Worm (Caenorhabditis elegans): ENCODE results near the gene ZK1290.5.

- TF ChIP-seq zag-1 (tag; optimal IDR thresholded peaks at IDR 0.05), result no peak
- no peak for TF ChIP-seq aha-1 (tag)
- no peak for TF ChIP-seq skn-1 (tag; optimal IDR thresholded peaks at IDR 0.05)
- no peak for TF ChIP-seq unc-62 (GFP tag; optimal IDR thresholded peaks at IDR 0.05 in 1 of 2)
- no peak for TF ChIP-seq unc-62 (tag; optimal IDR thresholded peaks at IDR 0.05)
- no peak for TF ChIP-seq fkh-10 (GFP tag; optimal IDR thresholded peaks at IDR 0.05)
- no peak for TF ChIP-seq pha-4 (GFP tag; IDR thresholded peaks at IDR 0.05)
- TF ChIP-seq pha-4 (tag; optimal IDR thresholded peaks at IDR 0.05), result no peak
- TF ChIP-seq set-16 (GFP tag; IDR thresholded peaks at IDR 0.05), result no peak
- TF ChIP-seq mdt-29 (GFP tag; IDR thresholded peaks at IDR 0.05), result no peak
Measured at ce11 chrII:7489605-7490004, 39.8 kb upstream of the ZK1290.5 start, which contains the start of gene D1022.9.
